Worm (Caenorhabditis elegans) whole organism, L1 larva: Measurements from ENCODE around the gene F44G3.7.

Experiments
- C04F5.9 ChIP-seq: sonication (generic microtip); optimal IDR thresholded peaks from 2 replicates; lab custom pipeline; 2016; ENCODE audit warnings: missing genetic modification characterization, missing compliant biosample characterization
- C16A3.4 ChIP-seq: fragments of 150-350 bp; optimal IDR thresholded peaks from 2 replicates; lab custom pipeline; 2014; ENCODE audit warnings: missing biosample characterization, missing genetic modification characterization
- C34B4.2 ChIP-seq: sonication (generic microtip); optimal IDR thresholded peaks from 2 replicates; lab custom pipeline; 2017; ENCODE audit warnings: mild to moderate bottlenecking, missing genetic modification characterization, missing compliant biosample characterization
- F16B12.6 ChIP-seq: fragments of 150-350 bp; optimal IDR thresholded peaks from 2 replicates; lab custom pipeline; 2014; ENCODE audit warnings: missing biosample characterization, missing genetic modification characterization
- aly-2 ChIP-seq: fragments of 150-350 bp; optimal IDR thresholded peaks from 2 replicates; lab custom pipeline; 2014; ENCODE audit warnings: missing biosample characterization, missing genetic modification characterization
- ama-1 ChIP-seq: fragments of 150-350 bp; optimal IDR thresholded peaks from 2 replicates; lab custom pipeline; 2014
- blmp-1 ChIP-seq: fragments of 150-350 bp; optimal IDR thresholded peaks from 2 replicates; lab custom pipeline; 2014; ENCODE audit warnings: missing biosample characterization, missing genetic modification characterization
- ceh-63 ChIP-seq: fragments of 200-800 bp; sonication (Bioruptor generic); optimal IDR thresholded peaks from 2 replicates; lab custom pipeline; 2018; ENCODE audit warnings: mild to moderate bottlenecking, missing genetic modification characterization, missing compliant biosample characterization
- ceh-8 ChIP-seq: fragments of 200-800 bp; sonication (Bioruptor generic); optimal IDR thresholded peaks from 2 replicates; lab custom pipeline; 2018; ENCODE audit warnings: mild to moderate bottlenecking, missing genetic modification characterization, moderate library complexity, missing compliant biosample characterization
- dpl-1 ChIP-seq, 3 experiments: fragments of 150-350 bp in 2 of 3; sonication (generic microtip) in 1 of 3; optimal IDR thresholded peaks; 2 replicates each; lab custom pipeline; 2014 to 2017; ENCODE audit warnings: missing biosample characterization in 3 of 3, missing genetic modification characterization in 3 of 3, missing genetic modification reagents in 3 of 3
- efl-1 ChIP-seq, 4 experiments: fragments of 150-350 bp; optimal IDR thresholded peaks in 3 of 4; peaks in 1 of 4; 1 replicate in 1 of 4; 2 replicates in 3 of 4; lab custom pipeline; 2014; ENCODE audit warnings: missing biosample characterization in 2 of 4, missing genetic modification characterization in 2 of 4, missing genetic modification reagents in 2 of 4
- efl-3 ChIP-seq: fragments of 200-800 bp; sonication (Bioruptor generic); optimal IDR thresholded peaks from 2 replicates; lab custom pipeline; 2018; ENCODE audit warnings: mild to moderate bottlenecking, missing genetic modification characterization, missing compliant biosample characterization
- egl-13 ChIP-seq: sonication (generic microtip); optimal IDR thresholded peaks from 2 replicates; lab custom pipeline; 2016; ENCODE audit warnings: missing genotype, missing genetic modification reagents, missing genetic modification characterization, missing compliant biosample characterization
- elt-3 ChIP-seq, 6 experiments: fragments of 150-350 bp in 1 of 6; sonication (generic microtip); optimal IDR thresholded peaks; 2 replicates each; lab custom pipeline; 2017 to 2018; ENCODE audit warnings: missing biosample characterization in 6 of 6, missing genetic modification characterization in 6 of 6, inconsistent platforms in 1 of 6
- ets-5 ChIP-seq: fragments of 200-800 bp; sonication (Bioruptor generic); IDR thresholded peaks from 2 replicates; pipeline ENCODE4 v1.3.6; 2022; ENCODE audit warnings: missing genetic modification characterization, missing compliant biosample characterization
- hpl-2 ChIP-seq: fragments of 150-350 bp; optimal IDR thresholded peaks from 2 replicates; lab custom pipeline; 2014; ENCODE audit warnings: missing biosample characterization, missing genetic modification reagents, missing genetic modification characterization
- isw-1 ChIP-seq: fragments of 200-800 bp; sonication (Bioruptor generic); IDR thresholded peaks from 2 replicates; pipeline ENCODE4 v1.3.6; 2022; ENCODE audit warnings: missing genetic modification characterization, missing compliant biosample characterization
- lin-13 ChIP-seq: fragments of 150-350 bp; optimal IDR thresholded peaks from 2 replicates; lab custom pipeline; 2014; ENCODE audit warnings: missing biosample characterization, missing genetic modification reagents, missing genetic modification characterization
- lin-14 ChIP-seq: fragments of 200-800 bp; sonication (Bioruptor generic); optimal IDR thresholded peaks from 2 replicates; lab custom pipeline; 2018; ENCODE audit warnings: mild to moderate bottlenecking, missing genetic modification characterization, moderate library complexity, missing compliant biosample characterization
- lin-35 ChIP-seq, 2 experiments: fragments of 150-350 bp; optimal IDR thresholded peaks; 2 replicates each; lab custom pipeline; 2014; ENCODE audit warnings: missing biosample characterization in 2 of 2, missing genetic modification characterization in 2 of 2, missing genetic modification reagents in 2 of 2
- mab-9 ChIP-seq: fragments of 200-800 bp; sonication (Bioruptor generic); IDR thresholded peaks from 2 replicates; pipeline ENCODE4 v1.3.6; 2022; ENCODE audit warnings: missing genetic modification reagents, missing genetic modification characterization, missing compliant biosample characterization
- mdl-1 ChIP-seq, 2 experiments: fragments of 150-350 bp; optimal IDR thresholded peaks; 2 replicates each; lab custom pipeline; 2014 to 2017; ENCODE audit warnings: missing biosample characterization in 2 of 2, missing genetic modification characterization in 2 of 2, inconsistent platforms in 1 of 2
- mef-2 ChIP-seq: fragments of 150-350 bp; optimal IDR thresholded peaks from 2 replicates; lab custom pipeline; 2014; ENCODE audit warnings: missing biosample characterization, missing genetic modification characterization
- mep-1 ChIP-seq: fragments of 150-350 bp; optimal IDR thresholded peaks from 2 replicates; lab custom pipeline; 2014; ENCODE audit warnings: missing biosample characterization, missing genetic modification characterization
- nhr-12 ChIP-seq: sonication (generic microtip); optimal IDR thresholded peaks from 2 replicates; lab custom pipeline; 2017; ENCODE audit warnings: missing biosample characterization, missing genetic modification characterization
- nhr-19 ChIP-seq: fragments of 200-800 bp; sonication (Bioruptor generic); conservative IDR thresholded peaks from 2 replicates; pipeline ENCODE4 v1.3.6; 2022; ENCODE audit warnings: missing genetic modification characterization, missing compliant biosample characterization
- nhr-20 ChIP-seq: sonication (generic microtip); optimal IDR thresholded peaks from 2 replicates; lab custom pipeline; 2016; ENCODE audit warnings: mild to moderate bottlenecking, missing genetic modification characterization, missing compliant biosample characterization
- nhr-28 ChIP-seq: fragments of 150-350 bp; optimal IDR thresholded peaks from 2 replicates; lab custom pipeline; 2014; ENCODE audit warnings: missing biosample characterization, missing genetic modification characterization
- nhr-71 ChIP-seq: sonication (generic microtip); optimal IDR thresholded peaks from 2 replicates; lab custom pipeline; 2016; ENCODE audit warnings: mild to moderate bottlenecking, missing genetic modification characterization, moderate library complexity, missing compliant biosample characterization
- nhr-76 ChIP-seq: sonication (generic microtip); optimal IDR thresholded peaks from 2 replicates; lab custom pipeline; 2017; ENCODE audit warnings: missing biosample characterization, missing genetic modification characterization
- nhr-84 ChIP-seq: sonication (generic microtip); optimal IDR thresholded peaks from 2 replicates; lab custom pipeline; 2017; ENCODE audit warnings: missing biosample characterization, missing genetic modification characterization
- nhr-85 ChIP-seq: sonication (generic microtip); peaks from one replicate; lab custom pipeline; 2016; ENCODE audit warnings: missing genetic modification characterization, inconsistent platforms, missing compliant biosample characterization
- pax-3 ChIP-seq: fragments of 200-800 bp; sonication (Bioruptor generic); optimal IDR thresholded peaks from 2 replicates; lab custom pipeline; 2018; ENCODE audit warnings: mild to moderate bottlenecking, missing genetic modification characterization, moderate library complexity, missing compliant biosample characterization
- pqm-1 ChIP-seq: sonication (generic microtip); optimal IDR thresholded peaks from 3 replicates; lab custom pipeline; 2017; ENCODE audit warnings: missing biosample characterization, missing genetic modification characterization
- rnt-1 ChIP-seq: sonication (generic microtip); optimal IDR thresholded peaks from 2 replicates; lab custom pipeline; 2016; ENCODE audit warnings: mild to moderate bottlenecking, missing genetic modification characterization, moderate library complexity, missing compliant biosample characterization
- skn-1 ChIP-seq: fragments of 150-350 bp; optimal IDR thresholded peaks from 2 replicates; lab custom pipeline; 2014; ENCODE audit warnings: missing biosample characterization, missing genetic modification characterization
- snpc-4 ChIP-seq: fragments of 150-350 bp; optimal IDR thresholded peaks from 2 replicates; lab custom pipeline; 2014; ENCODE audit warnings: missing biosample characterization, missing genetic modification characterization
- swsn-7 ChIP-seq: sonication (generic microtip); optimal IDR thresholded peaks from 2 replicates; lab custom pipeline; 2016; ENCODE audit warnings: missing genetic modification characterization, missing compliant biosample characterization
- unc-30 ChIP-seq: sonication (generic microtip); optimal IDR thresholded peaks from 2 replicates; lab custom pipeline; 2017; ENCODE audit warnings: missing biosample characterization, missing genetic modification characterization
- unc-62 ChIP-seq: fragments of 150-350 bp; optimal IDR thresholded peaks from 2 replicates; lab custom pipeline; 2014; ENCODE audit warnings: missing biosample characterization, missing genetic modification reagents, missing genetic modification characterization
- unc-98 ChIP-seq: fragments of 200-800 bp; sonication (Bioruptor generic); IDR thresholded peaks from 2 replicates; pipeline ENCODE4 v1.3.6; 2022; ENCODE audit warnings: missing genetic modification characterization, missing compliant biosample characterization
- vab-15 ChIP-seq: sonication (generic microtip); optimal IDR thresholded peaks from 2 replicates; lab custom pipeline; 2017; ENCODE audit warnings: missing genotype, mild to moderate bottlenecking, missing genetic modification characterization, missing compliant biosample characterization
- zag-1 ChIP-seq: fragments of 150-350 bp; optimal IDR thresholded peaks from 2 replicates; lab custom pipeline; 2014; ENCODE audit warnings: missing biosample characterization, missing genetic modification characterization
- zip-4 ChIP-seq: fragments of 200-800 bp; sonication (Bioruptor generic); optimal IDR thresholded peaks from 2 replicates; lab custom pipeline; 2018; ENCODE audit warnings: mild to moderate bottlenecking, missing genetic modification characterization, moderate library complexity, missing compliant biosample characterization
- ztf-11 ChIP-seq, 2 experiments: sonication (generic microtip); optimal IDR thresholded peaks; 2 replicates each; lab custom pipeline; 2016 to 2017; ENCODE audit warnings: missing genetic modification characterization in 2 of 2, missing biosample characterization in 1 of 2, missing compliant biosample characterization in 1 of 2

The F44G3.7 gene

ce11 chrV:16100103-16100730 lies 36.7 kb downstream of the F44G3.7 start, which contains the start of gene cth-1 (continued):
- TF ChIP-seq mdl-1 (tag; optimal IDR thresholded peaks at IDR 0.05; lab: Kevin White, UChicago): peak in 1 of 2 experiments; percentile 1
- no peak for TF ChIP-seq unc-62
- TF ChIP-seq nhr-28: no peak
- no peak for TF ChIP-seq nhr-12 (tag; lab: Kevin White, UChicago)
- no peak for TF ChIP-seq egl-13
- TF ChIP-seq lin-14: peak; percentile 14
- TF ChIP-seq lin-35 (GFP tag; optimal IDR thresholded peaks at IDR 0.05; lab: Kevin White, UChicago): no peak
- TF ChIP-seq nhr-85: peak; percentile 72
- no peak for TF ChIP-seq aly-2 (tag; lab: Kevin White, UChicago)
- no peak for TF ChIP-seq vab-15 (tag; lab: Kevin White, UChicago)
- TF ChIP-seq unc-30 (tag; lab: Kevin White, UChicago): no peak
- TF ChIP-seq ama-1 (lab: Kevin White, UChicago): no peak
- no peak for TF ChIP-seq efl-1 (optimal IDR thresholded peaks at IDR 0.05; lab: Kevin White, UChicago)
- peak in 1 of 2 experiments; percentile 88 for TF ChIP-seq efl-1 (GFP tag; optimal IDR thresholded peaks at IDR 0.05 in 1 of 2; lab: Kevin White, UChicago)
- no peak for TF ChIP-seq C16A3.4 (tag; lab: Kevin White, UChicago)
- no peak for TF ChIP-seq nhr-71 (tag; lab: Kevin White, UChicago)
- TF ChIP-seq nhr-84 (tag; lab: Kevin White, UChicago): no peak
- TF ChIP-seq mef-2 (tag; lab: Kevin White, UChicago): no peak
- TF ChIP-seq blmp-1 (tag; lab: Kevin White, UChicago): no peak
- no peak for TF ChIP-seq nhr-76
- peak in 3 of 6 experiments; percentile 38 to 67 (median 46) for TF ChIP-seq elt-3 (tag; optimal IDR thresholded peaks at IDR 0.05; lab: Kevin White, UChicago)

- TF ChIP-seq nhr-20 (tag; lab: Kevin White, UChicago): no peak
- TF ChIP-seq ets-5: no peak
- TF ChIP-seq pqm-1: no peak
- no peak for TF ChIP-seq unc-98 (GFP tag; lab: Robert Waterston, UW)
- no peak for TF ChIP-seq nhr-85
- no peak for TF ChIP-seq lin-13
- no peak for TF ChIP-seq pax-3 (tag; lab: Kevin White, UChicago)
- TF ChIP-seq C04F5.9 (tag; lab: Kevin White, UChicago): no peak
Observed at ce11 chrV:16099441-16099840, 37.5 kb downstream of the F44G3.7 start, which contains the start of gene str-7. Gene str-7, minus strand, starts transcription at chrV:16099541.

ce11 chrV:16094862-16095261 lies 42.1 kb downstream of the F44G3.7 start:
- peak; percentile 81 for TF ChIP-seq blmp-1 (tag; lab: Kevin White, UChicago)
- peak; percentile 39 for TF ChIP-seq nhr-20 (tag; lab: Kevin White, UChicago)
- no peak for TF ChIP-seq swsn-7 (tag; lab: Kevin White, UChicago)
- TF ChIP-seq nhr-19: peak; percentile 28
- no peak for TF ChIP-seq efl-3 (GFP tag; lab: Kevin White, UChicago)
- TF ChIP-seq dpl-1 (GFP tag; optimal IDR thresholded peaks at IDR 0.05; lab: Kevin White, UChicago): no peak
- peak in 1 of 6 experiments; percentile 58 for TF ChIP-seq elt-3 (tag; optimal IDR thresholded peaks at IDR 0.05; lab: Kevin White, UChicago)
- TF ChIP-seq nhr-71 (tag; lab: Kevin White, UChicago): no peak
- peak; percentile 38 for TF ChIP-seq mep-1 (tag; lab: Kevin White, UChicago)
- peak; percentile 43 for TF ChIP-seq rnt-1 (tag; lab: Kevin White, UChicago)
- TF ChIP-seq isw-1 (GFP tag; lab: Robert Waterston, UW): no peak
- TF ChIP-seq skn-1: peak; percentile 58

- TF ChIP-seq ceh-8: no peak
- TF ChIP-seq unc-30 (tag; lab: Kevin White, UChicago): no peak
- no peak for TF ChIP-seq lin-13
- TF ChIP-seq vab-15 (tag; lab: Kevin White, UChicago): no peak
- TF ChIP-seq hpl-2 (GFP tag; lab: Kevin White, UChicago): no peak
- no peak for TF ChIP-seq C34B4.2 (tag; lab: Kevin White, UChicago)
- TF ChIP-seq ceh-63 (GFP tag; lab: Kevin White, UChicago): no peak
- TF ChIP-seq pax-3 (tag; lab: Kevin White, UChicago): no peak
- TF ChIP-seq C04F5.9 (tag; lab: Kevin White, UChicago): no peak
- no peak for TF ChIP-seq ztf-11 (tag; optimal IDR thresholded peaks at IDR 0.05; lab: Kevin White, UChicago)
- no peak for TF ChIP-seq zip-4 (GFP tag; lab: Kevin White, UChicago)
- TF ChIP-seq snpc-4 (tag; lab: Kevin White, UChicago): no peak
- TF ChIP-seq F16B12.6 (tag; lab: Kevin White, UChicago): no peak
- TF ChIP-seq mab-9 (GFP tag; lab: Robert Waterston, UW): no peak
- no peak for TF ChIP-seq zag-1
- no peak for TF ChIP-seq efl-3 (GFP tag; lab: Kevin White, UChicago)
Observed at ce11 chrV:16094284-16094683, 42.7 kb downstream of the F44G3.7 start, which contains the start of gene F22B8.7. Gene F22B8.7, plus strand, starts transcription at chrV:16094584.
